Worm (Caenorhabditis elegans) whole organism, L1 larva: Measurements from ENCODE around the gene srh-104.

Experiments
- aha-1 ChIP-seq: fragments of 150-350 bp; optimal IDR thresholded peaks from 2 replicates; lab custom pipeline; 2014; ENCODE audit warnings: missing biosample characterization, missing genetic modification characterization
- ama-1 ChIP-seq: fragments of 150-350 bp; optimal IDR thresholded peaks from 2 replicates; lab custom pipeline; 2014
- fos-1 ChIP-seq: fragments of 150-350 bp; optimal IDR thresholded peaks from 2 replicates; lab custom pipeline; 2014; ENCODE audit warnings: missing biosample characterization, missing genetic modification characterization
- mef-2 ChIP-seq: fragments of 150-350 bp; optimal IDR thresholded peaks from 2 replicates; lab custom pipeline; 2014; ENCODE audit warnings: missing biosample characterization, missing genetic modification characterization
- nhr-11 ChIP-seq: fragments of 150-350 bp; optimal IDR thresholded peaks from 2 replicates; lab custom pipeline; 2014; ENCODE audit warnings: missing biosample characterization, missing genetic modification characterization
- nhr-28 ChIP-seq: fragments of 150-350 bp; optimal IDR thresholded peaks from 2 replicates; lab custom pipeline; 2014; ENCODE audit warnings: missing biosample characterization, missing genetic modification characterization
- nhr-85 ChIP-seq: sonication (generic microtip); peaks from one replicate; lab custom pipeline; 2016; ENCODE audit warnings: missing genetic modification characterization, inconsistent platforms, missing compliant biosample characterization
- sox-4 ChIP-seq: sonication (generic microtip); optimal IDR thresholded peaks from 2 replicates; lab custom pipeline; 2016; ENCODE audit warnings: missing genetic modification characterization, missing compliant biosample characterization
- sup-37 ChIP-seq: fragments of 200-800 bp; sonication (Bioruptor generic); optimal IDR thresholded peaks from 2 replicates; lab custom pipeline; 2018; ENCODE audit warnings: mild to moderate bottlenecking, missing genetic modification characterization, missing compliant biosample characterization
- unc-86 ChIP-seq: sonication (generic microtip); optimal IDR thresholded peaks from 2 replicates; lab custom pipeline; 2016; ENCODE audit warnings: missing genetic modification characterization, missing compliant biosample characterization
- ztf-11 ChIP-seq, 2 experiments: sonication (generic microtip); optimal IDR thresholded peaks; 2 replicates each; lab custom pipeline; 2016 to 2017; ENCODE audit warnings: missing genetic modification characterization in 2 of 2, missing biosample characterization in 1 of 2, missing compliant biosample characterization in 1 of 2

ce11 chrV:16204888-16205287 is 39.1 kb downstream of the srh-104 start, which contains the start of gene irld-26:
- no peak for TF ChIP-seq sup-37 (GFP tag; lab: Kevin White, UChicago)
- TF ChIP-seq unc-86 (tag; lab: Kevin White, UChicago): no peak
- TF ChIP-seq nhr-11 (tag; lab: Kevin White, UChicago): no peak
- no peak for TF ChIP-seq ztf-11 (tag; optimal IDR thresholded peaks at IDR 0.05; lab: Kevin White, UChicago)
- TF ChIP-seq fos-1 (tag; lab: Kevin White, UChicago): no peak
- no peak for TF ChIP-seq aha-1
- no peak for TF ChIP-seq sox-4
- no peak for TF ChIP-seq ama-1 (lab: Kevin White, UChicago)
- no peak for TF ChIP-seq nhr-28 (tag; lab: Kevin White, UChicago)
- TF ChIP-seq mef-2 (tag; lab: Kevin White, UChicago): no peak
- TF ChIP-seq nhr-85 (tag; lab: Kevin White, UChicago): no peak
